Fruit fly (Drosophila melanogaster) whole organism, prepupa: ENCODE data around the gene CG14712.

Experiments used
- CG10669 ChIP-seq: fragments of 200-800 bp; sonication (Bioruptor generic); optimal IDR thresholded peaks from 3 replicates; lab custom pipeline; 2018; ENCODE audit warnings: missing biosample characterization, mild to moderate bottlenecking, missing genetic modification characterization, moderate library complexity
- CG11762 ChIP-seq: fragments of 200-800 bp; sonication (Bioruptor generic); optimal IDR thresholded peaks from 3 replicates; lab custom pipeline; 2016; ENCODE audit warnings: missing biosample characterization, missing genetic modification characterization; ENCODE audit not compliant: insufficient read depth
- CG15336 ChIP-seq: fragments of 200-800 bp; sonication (Bioruptor generic); IDR thresholded peaks from 2 replicates; pipeline ENCODE4 v1.3.6; 2022; ENCODE audit warnings: missing biosample characterization, missing genetic modification characterization
- CG16779 ChIP-seq: fragments of 200-800 bp; sonication (Bioruptor generic); optimal IDR thresholded peaks from 3 replicates; lab custom pipeline; 2017; ENCODE audit warnings: missing biosample characterization, mild to moderate bottlenecking, missing genetic modification characterization
- CG32006 ChIP-seq: fragments of 200-800 bp; sonication (Bioruptor generic); optimal IDR thresholded peaks from 3 replicates; lab custom pipeline; 2017; ENCODE audit warnings: missing biosample characterization, mild to moderate bottlenecking, missing genetic modification characterization
- CG34406 ChIP-seq: fragments of 200-800 bp; sonication (Bioruptor generic); optimal IDR thresholded peaks from 3 replicates; lab custom pipeline; 2016; ENCODE audit warnings: missing biosample characterization, missing genetic modification characterization
- CG3919 ChIP-seq: fragments of 200-800 bp; sonication (Bioruptor generic); optimal IDR thresholded peaks from 3 replicates; lab custom pipeline; 2016; ENCODE audit warnings: missing biosample characterization, missing genetic modification characterization
- CG4318 ChIP-seq: fragments of 200-800 bp; sonication (Bioruptor generic); optimal IDR thresholded peaks from 3 replicates; lab custom pipeline; 2017; ENCODE audit warnings: missing biosample characterization, mild to moderate bottlenecking, missing genetic modification characterization
- CG6163 ChIP-seq: fragments of 200-800 bp; sonication (Bioruptor generic); IDR thresholded peaks from 3 replicates; pipeline ENCODE4 v1.3.6; 2022; ENCODE audit warnings: missing biosample characterization, missing genetic modification characterization
- CG6276 ChIP-seq: fragments of 200-800 bp; sonication (Bioruptor generic); optimal IDR thresholded peaks from 2 replicates; lab custom pipeline; 2017; ENCODE audit warnings: missing biosample characterization, mild to moderate bottlenecking, missing genetic modification characterization
- CG6808 ChIP-seq: fragments of 200-800 bp; sonication (Bioruptor generic); optimal IDR thresholded peaks from 3 replicates; lab custom pipeline; 2017; ENCODE audit warnings: missing biosample characterization, missing genetic modification characterization, mild to moderate bottlenecking, moderate library complexity, missing genetic modification reagents
- CG6854 ChIP-seq: fragments of 200-800 bp; sonication (Bioruptor generic); optimal IDR thresholded peaks from 2 replicates; lab custom pipeline; 2017; ENCODE audit warnings: missing biosample characterization, mild to moderate bottlenecking, missing genetic modification characterization
- CG8119 ChIP-seq: fragments of 200-800 bp; sonication (Bioruptor generic); IDR thresholded peaks from 3 replicates; pipeline ENCODE4 v1.3.6; 2022; ENCODE audit warnings: missing biosample characterization, missing genetic modification characterization
- CG8632 ChIP-seq: fragments of 200-800 bp; sonication (Bioruptor generic); optimal IDR thresholded peaks from 3 replicates; lab custom pipeline; 2016; ENCODE audit warnings: missing biosample characterization, missing genetic modification characterization
- CG9139 ChIP-seq: fragments of 200-800 bp; sonication (Bioruptor generic); optimal IDR thresholded peaks from 3 replicates; lab custom pipeline; 2017; ENCODE audit warnings: missing biosample characterization, mild to moderate bottlenecking, missing genetic modification characterization
- Eip75B ChIP-seq: fragments of 200-800 bp; sonication (Bioruptor generic); optimal IDR thresholded peaks from 3 replicates; lab custom pipeline; 2016; ENCODE audit warnings: missing biosample characterization, missing genetic modification characterization
- Eip78C ChIP-seq: fragments of 200-800 bp; sonication (Bioruptor generic); peaks from one replicate; lab custom pipeline; 2016; ENCODE audit warnings: missing biosample characterization, missing genetic modification characterization
- Eip93F ChIP-seq: fragments of 200-800 bp; sonication (Bioruptor generic); optimal IDR thresholded peaks from 2 replicates; lab custom pipeline; 2016; ENCODE audit warnings: missing biosample characterization, mild to moderate bottlenecking, missing genetic modification characterization
- Ets21C ChIP-seq: fragments of 200-800 bp; sonication (Bioruptor generic); optimal IDR thresholded peaks from 3 replicates; lab custom pipeline; 2016; ENCODE audit warnings: missing biosample characterization, missing genetic modification characterization
- Ets96B ChIP-seq: fragments of 200-800 bp; optimal IDR thresholded peaks from 2 replicates; lab custom pipeline; 2019; ENCODE audit warnings: missing biosample characterization, mild to moderate bottlenecking, missing genetic modification characterization, moderate library complexity
- Gug ChIP-seq: fragments of 200-800 bp; sonication (Bioruptor generic); IDR thresholded peaks from 2 replicates; pipeline ENCODE4 v1.3.6; 2022; ENCODE audit warnings: missing biosample characterization, missing genetic modification characterization
- Hr38 ChIP-seq: sonication (Bioruptor generic); optimal IDR thresholded peaks from 2 replicates; lab custom pipeline; 2016; ENCODE audit warnings: missing biosample characterization, missing genetic modification characterization
- Hr4 ChIP-seq: fragments of 200-800 bp; sonication (Bioruptor generic); optimal IDR thresholded peaks from 3 replicates; lab custom pipeline; 2016; ENCODE audit warnings: missing biosample characterization, missing genetic modification characterization
- Lpt ChIP-seq: fragments of 200-800 bp; sonication (Bioruptor generic); optimal IDR thresholded peaks from 3 replicates; lab custom pipeline; 2016; ENCODE audit warnings: missing biosample characterization, missing genetic modification characterization
- Smox ChIP-seq: fragments of 200-800 bp; sonication (Bioruptor generic); optimal IDR thresholded peaks from 3 replicates; lab custom pipeline; 2016; ENCODE audit warnings: missing biosample characterization, missing genetic modification characterization
- Sox102F ChIP-seq: fragments of 200-800 bp; sonication (Bioruptor generic); optimal IDR thresholded peaks from 2 replicates; lab custom pipeline; 2016; ENCODE audit warnings: missing biosample characterization, mild to moderate bottlenecking, missing genetic modification characterization
- Sox14 ChIP-seq: fragments of 200-800 bp; sonication (Bioruptor generic); optimal IDR thresholded peaks from 3 replicates; lab custom pipeline; 2016; ENCODE audit warnings: missing biosample characterization, missing genetic modification characterization
- achi ChIP-seq: fragments of 200-800 bp; sonication (Bioruptor generic); optimal IDR thresholded peaks from 3 replicates; lab custom pipeline; 2016; ENCODE audit warnings: missing biosample characterization, missing genetic modification characterization
- acj6 ChIP-seq: fragments of 200-800 bp; sonication (Bioruptor generic); optimal IDR thresholded peaks from 3 replicates; lab custom pipeline; 2016; ENCODE audit warnings: missing biosample characterization, missing genetic modification characterization
- cyc ChIP-seq: fragments of 200-800 bp; sonication (Bioruptor generic); optimal IDR thresholded peaks from 3 replicates; lab custom pipeline; 2016; ENCODE audit warnings: missing biosample characterization, missing genetic modification characterization
- dac ChIP-seq: fragments of 200-800 bp; sonication (Bioruptor generic); optimal IDR thresholded peaks from 2 replicates; lab custom pipeline; 2017; ENCODE audit warnings: missing biosample characterization, mild to moderate bottlenecking, missing genetic modification characterization
- dsx ChIP-seq: fragments of 200-800 bp; optimal IDR thresholded peaks from 3 replicates; lab custom pipeline; 2019; ENCODE audit warnings: missing biosample characterization, mild to moderate bottlenecking, missing genetic modification characterization, moderate library complexity; ENCODE audit not compliant: poor library complexity, severe bottlenecking
- eg ChIP-seq: fragments of 200-800 bp; sonication (Bioruptor generic); IDR thresholded peaks from 3 replicates; pipeline ENCODE4 v1.3.6; 2022; ENCODE audit warnings: missing biosample characterization, missing genetic modification characterization
- esn ChIP-seq: fragments of 200-800 bp; sonication (Bioruptor generic); optimal IDR thresholded peaks from 2 replicates; lab custom pipeline; 2016; ENCODE audit warnings: missing biosample characterization, mild to moderate bottlenecking, missing genetic modification characterization, moderate library complexity
- fd59A ChIP-seq: fragments of 200-800 bp; sonication (Bioruptor generic); optimal IDR thresholded peaks from 2 replicates; lab custom pipeline; 2017; ENCODE audit warnings: missing biosample characterization, mild to moderate bottlenecking, missing genetic modification characterization, missing genetic modification reagents
- fd85E ChIP-seq: fragments of 200-800 bp; sonication (Bioruptor generic); optimal IDR thresholded peaks from 3 replicates; lab custom pipeline; 2016; ENCODE audit warnings: missing biosample characterization, missing genetic modification characterization
- lz ChIP-seq: fragments of 200-800 bp; sonication (Bioruptor generic); optimal IDR thresholded peaks from 3 replicates; lab custom pipeline; 2016; ENCODE audit warnings: missing biosample characterization, missing genetic modification characterization
- spab ChIP-seq: fragments of 200-800 bp; sonication (Bioruptor generic); optimal IDR thresholded peaks from 2 replicates; lab custom pipeline; 2017; ENCODE audit warnings: missing biosample characterization, mild to moderate bottlenecking, missing genetic modification characterization, missing genetic modification reagents
- ss ChIP-seq, 2 experiments: fragments of 200-800 bp; sonication (Bioruptor generic); optimal IDR thresholded peaks; 2 replicates in 1 of 2; 3 replicates in 1 of 2; lab custom pipeline; 2017 to 2018; ENCODE audit warnings: mild to moderate bottlenecking in 2 of 2, missing biosample characterization in 2 of 2, missing genetic modification characterization in 2 of 2, moderate library complexity in 1 of 2
- svp ChIP-seq: fragments of 200-800 bp; sonication (Bioruptor generic); peaks from one replicate; lab custom pipeline; 2016; ENCODE audit warnings: missing biosample characterization, missing genetic modification characterization
- vri ChIP-seq: fragments of 200-800 bp; sonication (Bioruptor generic); optimal IDR thresholded peaks from 3 replicates; lab custom pipeline; 2016; ENCODE audit warnings: missing biosample characterization, mild to moderate bottlenecking, missing genetic modification characterization

The CG14712 gene

DNA sequence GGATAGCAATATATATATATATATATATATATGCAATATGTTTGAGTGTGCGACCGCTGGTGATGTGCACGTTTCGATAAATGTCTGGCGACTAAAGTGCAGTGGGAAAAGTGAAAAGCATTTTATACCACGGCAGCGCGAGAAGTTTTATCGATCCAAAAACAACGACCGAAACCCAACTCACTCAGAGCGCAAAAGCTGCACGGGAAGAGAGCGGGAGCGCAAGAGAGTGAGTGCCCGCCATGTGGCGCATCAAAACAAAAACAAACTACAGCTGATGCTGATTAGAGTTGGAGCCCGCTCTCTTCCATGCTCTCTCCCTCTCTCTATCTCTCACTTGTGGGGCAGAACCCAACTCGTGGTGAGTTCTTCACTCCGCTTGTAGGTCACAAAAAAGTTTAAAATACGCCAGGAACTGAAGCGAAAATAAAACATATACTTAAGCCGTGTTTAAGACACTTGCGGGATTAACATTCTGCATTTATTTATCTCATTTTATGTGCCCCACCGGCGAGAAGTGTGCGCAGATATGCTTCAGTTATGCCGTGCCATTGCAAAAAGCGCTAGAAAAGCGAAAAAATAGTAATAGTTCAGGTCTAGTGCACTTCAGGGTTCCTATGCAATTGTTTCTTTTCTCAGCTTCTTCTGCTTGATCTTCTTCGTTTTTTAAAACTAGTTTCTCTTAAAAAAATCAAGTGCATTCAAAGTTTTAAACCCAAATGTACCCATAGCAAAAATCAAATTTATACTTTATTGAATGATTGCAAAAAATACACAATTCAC is 23.7 kb upstream of the CG14712 start:
- TF ChIP-seq Ets96B (tag; lab: Kevin White, UChicago) (peak; percentile 25), Sox102F (GFP tag; lab: Kevin White, UChicago) (peak; percentile 26), CG3919 (GFP tag; lab: Kevin White, UChicago) (peak; percentile 8), CG6163 (GFP tag; lab: Robert Waterston, UW) (peak; percentile 70; the same call in 2 of the 3 replicates), Eip75B (peak; percentile 10), CG6854 (GFP tag; lab: Kevin White, UChicago) (peak; percentile 72), CG32006 (no peak), CG10669 (peak; percentile 30), spab (GFP tag; lab: Kevin White, UChicago) (no peak), CG6808 (peak; percentile 57), fd85E (GFP tag; lab: Kevin White, UChicago) (no peak), esn (GFP tag; lab: Kevin White, UChicago) (peak; percentile 14), eg (peak; percentile 65; the same call in 1 of the 3 replicates), CG6276 (peak; percentile 67), Lpt (GFP tag; lab: Kevin White, UChicago) (no peak), CG16779 (tag; lab: Kevin White, UChicago) (peak; percentile 59), CG8632 (GFP tag; lab: Kevin White, UChicago) (no peak), Eip93F (GFP tag; lab: Kevin White, UChicago) (peak; percentile 10), lz (GFP tag; lab: Kevin White, UChicago) (no peak), vri (GFP tag; lab: Kevin White, UChicago) (peak; percentile 7), Eip78C (GFP tag; lab: Kevin White, UChicago) (peak; percentile 84), CG8119 (GFP tag; lab: Robert Waterston, UW) (peak; percentile 70), CG9139 (peak; percentile 72), Smox (GFP tag; lab: Kevin White, UChicago) (no peak), Gug (GFP tag; lab: Robert Waterston, UW) (no peak), Hr38 (GFP tag; lab: Kevin White, UChicago) (no peak), fd59A (GFP tag; lab: Kevin White, UChicago) (no peak), dsx (peak; percentile 39), ss (GFP tag; optimal IDR thresholded peaks at IDR 0.05; lab: Kevin White, UChicago) (peak; percentile 64 to 70), cyc (no peak), CG15336 (GFP tag; lab: Robert Waterston, UW) (peak; percentile 82)

DNA sequence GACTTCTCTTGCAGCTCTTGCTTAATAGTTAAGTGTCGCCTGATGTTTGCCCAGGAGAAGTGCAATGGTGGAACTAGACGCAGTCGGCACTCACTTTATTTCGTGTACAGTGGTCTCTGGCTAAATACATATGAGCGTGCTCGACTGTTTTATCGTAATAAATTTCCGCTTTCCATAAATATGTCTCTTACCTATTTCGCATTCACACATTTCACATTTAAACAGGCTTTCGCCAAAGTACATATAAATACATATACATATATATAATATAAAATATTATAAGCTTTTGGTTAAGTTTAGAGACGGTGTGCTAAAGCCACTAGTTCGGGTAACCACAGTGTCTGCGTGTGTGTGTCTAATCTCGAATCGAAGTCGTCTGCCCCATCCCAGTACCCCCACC is 21.9 kb upstream of the CG14712 start:
- peak; percentile 36 for TF ChIP-seq CG4318
- TF ChIP-seq fd85E (GFP tag; lab: Kevin White, UChicago): no peak
- TF ChIP-seq CG32006: peak; percentile 75
- TF ChIP-seq Sox102F (GFP tag; lab: Kevin White, UChicago): no peak
- TF ChIP-seq Lpt (GFP tag; lab: Kevin White, UChicago): no peak
- peak; percentile 58 for TF ChIP-seq CG6276
- no peak for TF ChIP-seq Eip93F (GFP tag; lab: Kevin White, UChicago)
- no peak for TF ChIP-seq CG11762
- peak; percentile 56 for TF ChIP-seq dac (GFP tag; lab: Kevin White, UChicago)
- peak; percentile 73 for TF ChIP-seq CG8119 (GFP tag; lab: Robert Waterston, UW)
- no peak for TF ChIP-seq CG6854 (GFP tag; lab: Kevin White, UChicago)
- peak; percentile 22 for TF ChIP-seq achi (GFP tag; lab: Kevin White, UChicago)
- TF ChIP-seq vri (GFP tag; lab: Kevin White, UChicago): no peak
- TF ChIP-seq CG6808: no peak
- no peak for TF ChIP-seq spab (GFP tag; lab: Kevin White, UChicago)
- TF ChIP-seq CG10669: no peak
- TF ChIP-seq acj6 (GFP tag; lab: Kevin White, UChicago): peak; percentile 8
- TF ChIP-seq Eip75B: no peak
- TF ChIP-seq CG15336 (GFP tag; lab: Robert Waterston, UW): peak; percentile 62; the same call in 1 of the 2 replicates
- peak; percentile 47 for TF ChIP-seq Hr4
- TF ChIP-seq CG34406 (GFP tag; lab: Kevin White, UChicago): no peak
- TF ChIP-seq dsx: no peak
- TF ChIP-seq Eip78C (GFP tag; lab: Kevin White, UChicago): peak; percentile 44
- TF ChIP-seq eg: peak; percentile 36; the same call in 1 of the 3 replicates
- no peak for TF ChIP-seq CG8632 (GFP tag; lab: Kevin White, UChicago)
- peak; percentile 24 for TF ChIP-seq CG3919 (GFP tag; lab: Kevin White, UChicago)
- no peak for TF ChIP-seq Ets21C (GFP tag; lab: Kevin White, UChicago)
- TF ChIP-seq Sox14 (GFP tag; lab: Kevin White, UChicago): no peak
- no peak for TF ChIP-seq fd59A (GFP tag; lab: Kevin White, UChicago)
- TF ChIP-seq svp (GFP tag; lab: Kevin White, UChicago): peak; percentile 12
- TF ChIP-seq, all 60 proteins: peak for 13
